Fruit fly (Drosophila melanogaster): ENCODE measurements around the gene mex1.
A peak's percentile ranks its signal among the peaks of the same experiment; 100 is the strongest.

mex1 gene

dm6 chr3L:15563058-15563850, 43.9 kb upstream of the mex1 start, which contains the start of the genes CG7739 and SCCRO (continued):
- TF ChIP-seq slp2 (GFP tag; optimal IDR thresholded peaks at IDR 0.05) (no peak), CG31224 (GFP tag; IDR thresholded peaks at IDR 0.05) (peak; percentile 59), CG6854 (GFP tag; optimal IDR thresholded peaks at IDR 0.05) (no peak), GATAe (GFP tag; conservative IDR thresholded peaks at IDR 0.05) (0 out of 2 replicates have a peak, but pooled peaks have one; percentile 10), TFAM (GFP tag; optimal IDR thresholded peaks at IDR 0.05) (no peak), CG14965 (GFP tag; optimal IDR thresholded peaks at IDR 0.05; ENCODE audit: borderline replicate concordance) (no peak), CG12769 (tag; optimal IDR thresholded peaks at IDR 0.05) (no peak), chif (GFP tag; optimal IDR thresholded peaks at IDR 0.05) (no peak), sug (tag; optimal IDR thresholded peaks at IDR 0.05) (peak; percentile 17), cato (GFP tag; optimal IDR thresholded peaks at IDR 0.05; ENCODE audit: borderline replicate concordance) (peak; percentile 5), gce (GFP tag; IDR thresholded peaks at IDR 0.05) (no peak), cad (GFP tag; optimal IDR thresholded peaks at IDR 0.05) (no peak), fd64A (GFP tag; optimal IDR thresholded peaks at IDR 0.05) (no peak), CG10565 (GFP tag; optimal IDR thresholded peaks at IDR 0.05) (no peak), ATbp (GFP tag; optimal IDR thresholded peaks at IDR 0.05) (no peak), Stat92E (GFP tag; optimal IDR thresholded peaks at IDR 0.05) (no peak), CG11456 (GFP tag; IDR thresholded peaks at IDR 0.05) (no peak; the same call in 1 of the 3 replicates), Fer1 (GFP tag; optimal IDR thresholded peaks at IDR 0.05) (no peak), bigmax (GFP tag; optimal IDR thresholded peaks at IDR 0.05) (no peak), chinmo (GFP tag; IDR thresholded peaks at IDR 0.05; ENCODE audit: partially characterized antibody) (0 out of 4 replicates have a peak, but pooled peaks have one; percentile 46), dati (GFP tag; IDR thresholded peaks at IDR 0.05) (no peak), Ets97D (GFP tag; optimal IDR thresholded peaks at IDR 0.05) (peak; percentile 30), tna (GFP tag; IDR thresholded peaks at IDR 0.05; ENCODE audit: partially characterized antibody) (no peak), sob (GFP tag; IDR thresholded peaks at IDR 0.05) (peak; percentile 70), lab (GFP tag; optimal IDR thresholded peaks at IDR 0.05) (no peak), Oaz (GFP tag; IDR thresholded peaks at IDR 0.05) (0 out of 2 replicates have a peak, but pooled peaks have one; percentile 45), CG6813 (GFP tag; optimal IDR thresholded peaks at IDR 0.05) (no peak), ci (GFP tag; IDR thresholded peaks at IDR 0.05) (peak; percentile 66; the same call in 2 of the 3 replicates), Side (GFP tag; optimal IDR thresholded peaks at IDR 0.05) (peak; percentile 11), CG3995 (GFP tag; optimal IDR thresholded peaks at IDR 0.05) (peak; percentile 93), Poxn (GFP tag; IDR thresholded peaks at IDR 0.05) (no peak), Fer3 (tag; optimal IDR thresholded peaks at IDR 0.05) (peak; percentile 77), CG1603 (tag; optimal IDR thresholded peaks at IDR 0.05) (peak; percentile 42), C15 (GFP tag; IDR thresholded peaks at IDR 0.05) (no peak), CG11398 (GFP tag; optimal IDR thresholded peaks at IDR 0.05) (peak; percentile 26), tgo (GFP tag; IDR thresholded peaks at IDR 0.05) (peak; percentile 69), ase (GFP tag; IDR thresholded peaks at IDR 0.05) (peak; percentile 28; the same call in 1 of the 3 replicates), CG17361 (GFP tag; IDR thresholded peaks at IDR 0.05) (peak; percentile 85), nau (GFP tag; optimal IDR thresholded peaks at IDR 0.05) (no peak), CG4617 (GFP tag; optimal IDR thresholded peaks at IDR 0.05; ENCODE audit: borderline replicate concordance) (peak; percentile 96), Deaf1 (tag; optimal IDR thresholded peaks at IDR 0.05) (no peak), otp (GFP tag; IDR thresholded peaks at IDR 0.05) (0 out of 3 replicates have a peak, but pooled peaks have one; percentile 31), Dad (GFP tag; optimal IDR thresholded peaks at IDR 0.05) (peak; percentile 19), H15 (GFP tag; IDR thresholded peaks at IDR 0.05) (no peak), ewg (GFP tag; optimal IDR thresholded peaks at IDR 0.05) (no peak), sqz (GFP tag; optimal IDR thresholded peaks at IDR 0.05) (no peak), CG10431 (GFP tag; optimal IDR thresholded peaks at IDR 0.05) (no peak), abd-A (tag; optimal IDR thresholded peaks at IDR 0.05) (no peak), CG10366 (GFP tag; IDR thresholded peaks at IDR 0.05) (peak; percentile 70)

All from whole organism, embryonic.